Worm (Caenorhabditis elegans) whole organism, L4 larva: Measurements from ENCODE around the gene suex-1.
A peak's percentile ranks its signal among the peaks of the same experiment; 100 is the strongest.

Experiments used
- D1046.2 ChIP-seq: fragments of 200-800 bp; sonication (Bioruptor generic); IDR thresholded peaks from 2 replicates; pipeline ENCODE4 v1.3.6; 2022; ENCODE audit warnings: missing genetic modification characterization, missing compliant biosample characterization
- F37D6.2 ChIP-seq: sonication (generic microtip); optimal IDR thresholded peaks from 2 replicates; lab custom pipeline; 2016; ENCODE audit warnings: mild to moderate bottlenecking, missing genetic modification characterization, missing compliant biosample characterization
- F44E2.7 ChIP-seq: fragments of 200-800 bp; sonication (Bioruptor generic); IDR thresholded peaks from 2 replicates; pipeline ENCODE4 v2.1.2; 2022; ENCODE audit warnings: missing genetic modification characterization, missing compliant biosample characterization
- Y48G9A.11 ChIP-seq: fragments of 200-800 bp; sonication (Bioruptor generic); IDR thresholded peaks from 2 replicates; pipeline ENCODE4 v1.3.6; 2022; ENCODE audit warnings: missing genetic modification reagents, missing genetic modification characterization, missing compliant biosample characterization
- Y5F2A.4 ChIP-seq: fragments of 200-800 bp; sonication (Bioruptor generic); optimal IDR thresholded peaks from 2 replicates; lab custom pipeline; 2018; ENCODE audit warnings: mild to moderate bottlenecking, missing genetic modification characterization, missing compliant biosample characterization
- ZK337.2 ChIP-seq: fragments of 200-800 bp; sonication (Bioruptor generic); IDR thresholded peaks from 2 replicates; pipeline ENCODE4 v1.3.6; 2022; ENCODE audit warnings: missing genetic modification reagents, missing genetic modification characterization, missing compliant biosample characterization
- ZK546.5 ChIP-seq, 2 experiments: sonication (generic microtip); optimal IDR thresholded peaks; 2 replicates each; lab custom pipeline; 2017; ENCODE audit warnings: missing biosample characterization in 2 of 2, missing genetic modification characterization in 2 of 2
- aha-1 ChIP-seq: fragments of 150-350 bp; peaks from one replicate; lab custom pipeline; 2014; ENCODE audit warnings: missing biosample characterization, missing genetic modification characterization
- attf-4 ChIP-seq: sonication (generic microtip); optimal IDR thresholded peaks from 3 replicates; lab custom pipeline; 2017; ENCODE audit warnings: missing biosample characterization, missing genetic modification characterization
- ceh-62 ChIP-seq: sonication (generic microtip); optimal IDR thresholded peaks from 2 replicates; lab custom pipeline; 2017; ENCODE audit warnings: missing biosample characterization, missing genetic modification characterization
- ces-1 ChIP-seq: fragments of 150-350 bp; sonication (generic microtip); optimal IDR thresholded peaks from 4 replicates; lab custom pipeline; 2014; ENCODE audit warnings: missing biosample characterization, missing genetic modification reagents, missing genetic modification characterization
- ctbp-1 ChIP-seq: fragments of 200-800 bp; sonication (Bioruptor generic); IDR thresholded peaks from 2 replicates; pipeline ENCODE4 v1.3.6; 2022; ENCODE audit warnings: missing genetic modification reagents, missing genetic modification characterization, missing compliant biosample characterization
- daf-12 ChIP-seq: fragments of 150-350 bp; optimal IDR thresholded peaks from 2 replicates; lab custom pipeline; 2014; ENCODE audit warnings: missing biosample characterization, missing genetic modification reagents, missing genetic modification characterization
- daf-16 ChIP-seq, 3 experiments: sonication (generic microtip); optimal IDR thresholded peaks; 2 replicates each; lab custom pipeline; 2016 to 2017; ENCODE audit warnings: missing genetic modification characterization in 3 of 3, missing genetic modification reagents in 3 of 3, mild to moderate bottlenecking in 2 of 3, missing compliant biosample characterization in 2 of 3, missing biosample characterization in 1 of 3, moderate library complexity in 1 of 3
- dmd-6 ChIP-seq: fragments of 200-800 bp; sonication (Bioruptor generic); IDR thresholded peaks from 2 replicates; pipeline ENCODE4 v1.3.6; 2022; ENCODE audit warnings: missing genetic modification reagents, missing genetic modification characterization, missing compliant biosample characterization
- duxl-1 ChIP-seq: sonication (generic microtip); optimal IDR thresholded peaks from 2 replicates; lab custom pipeline; 2016; ENCODE audit warnings: mild to moderate bottlenecking, missing genetic modification characterization, moderate library complexity, missing compliant biosample characterization; ENCODE audit not compliant: poor library complexity
- dve-1 ChIP-seq: sonication (generic microtip); optimal IDR thresholded peaks from 2 replicates; lab custom pipeline; 2017; ENCODE audit warnings: antibody characterized with exemption, mild to moderate bottlenecking, missing genetic modification characterization, missing compliant biosample characterization; ENCODE audit not compliant: insufficient read depth
- hif-1 ChIP-seq, 2 experiments: sonication (generic microtip); optimal IDR thresholded peaks; 2 replicates each; lab custom pipeline; 2016 to 2017; ENCODE audit warnings: missing compliant biosample characterization in 2 of 2, missing genetic modification characterization in 2 of 2, missing genetic modification reagents in 2 of 2, missing genotype in 2 of 2, mild to moderate bottlenecking in 1 of 2
- hlh-11 ChIP-seq: fragments of 200-800 bp; sonication (Bioruptor generic); optimal IDR thresholded peaks from 2 replicates; lab custom pipeline; 2018; ENCODE audit warnings: mild to moderate bottlenecking, missing genetic modification characterization, missing compliant biosample characterization
- jun-1 ChIP-seq: fragments of 150-350 bp; optimal IDR thresholded peaks from 2 replicates; lab custom pipeline; 2014; ENCODE audit warnings: missing biosample characterization, missing genetic modification reagents, missing genetic modification characterization
- lin-1 ChIP-seq: fragments of 200-800 bp; sonication (Bioruptor generic); IDR thresholded peaks from 2 replicates; pipeline ENCODE4 v1.3.6; 2022; ENCODE audit warnings: missing genetic modification reagents, missing genetic modification characterization, missing compliant biosample characterization
- lin-29 ChIP-seq: fragments of 200-800 bp; sonication (Bioruptor generic); IDR thresholded peaks from 2 replicates; pipeline ENCODE4 v1.3.6; 2022; ENCODE audit warnings: missing genetic modification reagents, missing genetic modification characterization, missing compliant biosample characterization
- lsy-2 ChIP-seq, 2 experiments: fragments of 150-350 bp in 1 of 2; sonication (generic microtip) in 1 of 2; optimal IDR thresholded peaks; 2 replicates each; lab custom pipeline; 2014 to 2017; ENCODE audit warnings: missing biosample characterization in 2 of 2, missing genetic modification characterization in 2 of 2
- madf-9 ChIP-seq: fragments of 200-800 bp; sonication (Bioruptor generic); conservative IDR thresholded peaks from 2 replicates; pipeline ENCODE4 v1.3.6; 2022; ENCODE audit warnings: missing genetic modification reagents, missing genetic modification characterization, missing compliant biosample characterization
- mep-1 ChIP-seq: fragments of 150-350 bp; sonication (generic microtip); optimal IDR thresholded peaks from 3 replicates; lab custom pipeline; 2014; ENCODE audit warnings: missing biosample characterization, missing genetic modification characterization
- mes-2 ChIP-seq: sonication (generic microtip); optimal IDR thresholded peaks from 2 replicates; lab custom pipeline; 2016; ENCODE audit warnings: missing genotype, mild to moderate bottlenecking, missing genetic modification characterization, missing compliant biosample characterization; ENCODE audit not compliant: poor library complexity, severe bottlenecking
- mxl-3 ChIP-seq: fragments of 200-800 bp; sonication (Bioruptor generic); optimal IDR thresholded peaks from 2 replicates; lab custom pipeline; 2018; ENCODE audit warnings: mild to moderate bottlenecking, missing genetic modification characterization, missing compliant biosample characterization
- nhr-10 ChIP-seq: fragments of 150-350 bp; optimal IDR thresholded peaks from 2 replicates; lab custom pipeline; 2014; ENCODE audit warnings: missing biosample characterization, missing genetic modification characterization
- nhr-111 ChIP-seq: fragments of 200-800 bp; sonication (Bioruptor generic); optimal IDR thresholded peaks from 2 replicates; lab custom pipeline; 2018; ENCODE audit warnings: mild to moderate bottlenecking, missing genetic modification characterization, missing compliant biosample characterization
- nhr-25 ChIP-seq: sonication (generic microtip); optimal IDR thresholded peaks from 2 replicates; lab custom pipeline; 2017; ENCODE audit warnings: missing genetic modification characterization, mild to moderate bottlenecking, missing compliant biosample characterization, antibody characterized with exemption, moderate library complexity, borderline replicate concordance; ENCODE audit not compliant: insufficient read depth
- nhr-28 ChIP-seq: fragments of 150-350 bp; optimal IDR thresholded peaks from 2 replicates; lab custom pipeline; 2014; ENCODE audit warnings: missing biosample characterization, missing genetic modification characterization
- nhr-48 ChIP-seq: sonication (generic microtip); optimal IDR thresholded peaks from 2 replicates; lab custom pipeline; 2016; ENCODE audit warnings: mild to moderate bottlenecking, missing genetic modification characterization, missing compliant biosample characterization
- nhr-77 ChIP-seq: fragments of 150-350 bp; optimal IDR thresholded peaks from 2 replicates; lab custom pipeline; 2014; ENCODE audit warnings: missing biosample characterization, missing genetic modification characterization
- pqm-1 ChIP-seq: sonication (generic microtip); optimal IDR thresholded peaks from 2 replicates; lab custom pipeline; 2017; ENCODE audit warnings: missing biosample characterization, missing genetic modification characterization
- rbr-2 ChIP-seq: sonication (generic microtip); optimal IDR thresholded peaks from 2 replicates; lab custom pipeline; 2016; ENCODE audit warnings: missing genotype, missing genetic modification characterization, missing compliant biosample characterization
- saeg-2 ChIP-seq: fragments of 200-800 bp; sonication (Bioruptor generic); IDR thresholded peaks from 2 replicates; pipeline ENCODE4 v1.3.6; 2022; ENCODE audit warnings: missing genetic modification reagents, missing genetic modification characterization, missing compliant biosample characterization
- tra-1 ChIP-seq: fragments of 200-800 bp; sonication (Bioruptor generic); IDR thresholded peaks from 2 replicates; pipeline ENCODE4 v1.3.6; 2022; ENCODE audit warnings: missing genetic modification reagents, missing genetic modification characterization, missing compliant biosample characterization

The suex-1 gene

ce11 chrII:5517643-5518042 is 19.6 kb upstream of the suex-1 start, which contains the start of gene ZK177.9:
TSS of gene ZK177.9 (minus strand) at chrII:5517743.
- TF ChIP-seq Y5F2A.4 (no peak), ces-1 (GFP tag; lab: Kevin White, UChicago) (no peak), attf-4 (tag; lab: Kevin White, UChicago) (no peak), nhr-48 (tag; lab: Kevin White, UChicago) (no peak), F37D6.2 (tag; lab: Kevin White, UChicago) (no peak), D1046.2 (GFP tag; lab: Robert Waterston, UW) (no peak), nhr-10 (tag; lab: Kevin White, UChicago) (no peak)
- TF ChIP-seq, all 104 proteins: peak for 0

- TF ChIP-seq pqm-1 (tag; lab: Kevin White, UChicago) (peak; percentile 40), F44E2.7 (GFP tag; lab: Robert Waterston, UW) (no peak), nhr-25 (no peak), ZK337.2 (GFP tag; lab: Robert Waterston, UW) (no peak), dve-1 (tag; lab: Kevin White, UChicago) (no peak), lin-1 (no peak), nhr-111 (GFP tag; lab: Kevin White, UChicago) (no peak), jun-1 (tag; lab: Kevin White, UChicago) (no peak), daf-12 (tag; lab: Kevin White, UChicago) (no peak)
- TF ChIP-seq, all 104 proteins: peak for 1
Measured at ce11 chrII:5515542-5515941, 17.5 kb upstream of the suex-1 start, which contains the start of gene ZK177.3. TSS of gene ZK177.3 (plus strand) at chrII:5515842.

- TF ChIP-seq D1046.2 (GFP tag; lab: Robert Waterston, UW) (no peak), ceh-62 (no peak), F44E2.7 (GFP tag; lab: Robert Waterston, UW) (no peak), pqm-1 (tag; lab: Kevin White, UChicago) (peak; percentile 40), aha-1 (tag; lab: Kevin White, UChicago) (peak; percentile 46)
Measured at ce11 chrII:5514846-5515245, 16.8 kb upstream of the suex-1 start, which contains the start of gene sahd-1. TSS of gene sahd-1 (minus strand) at chrII:5514945.

- TF ChIP-seq ctbp-1 (GFP tag; lab: Robert Waterston, UW), result no peak
- TF ChIP-seq daf-16 (GFP tag; optimal IDR thresholded peaks at IDR 0.05; lab: Kevin White, UChicago), result no peak
- TF ChIP-seq daf-16 (tag; optimal IDR thresholded peaks at IDR 0.05; lab: Kevin White, UChicago), result peak; percentile 44
- TF ChIP-seq pqm-1 (tag; lab: Kevin White, UChicago), result peak; percentile 86
- peak; percentile 77 for TF ChIP-seq dve-1 (tag; lab: Kevin White, UChicago)
- no peak for TF ChIP-seq ces-1 (GFP tag; lab: Kevin White, UChicago)
- peak; percentile 82; the same call in 1 of the 2 replicates for TF ChIP-seq tra-1 (GFP tag; lab: Robert Waterston, UW)
- TF ChIP-seq attf-4 (tag; lab: Kevin White, UChicago), result no peak
- peak; percentile 65 for TF ChIP-seq hlh-11 (tag; lab: Kevin White, UChicago)
- peak; percentile 76 for TF ChIP-seq nhr-77 (tag; lab: Kevin White, UChicago)
- peak; percentile 76 for TF ChIP-seq nhr-28 (tag; lab: Kevin White, UChicago)
- TF ChIP-seq mxl-3 (GFP tag; lab: Kevin White, UChicago), result peak; percentile 13
- TF ChIP-seq saeg-2 (GFP tag; lab: Robert Waterston, UW), result no peak
- TF ChIP-seq dmd-6 (GFP tag; lab: Robert Waterston, UW), result peak; percentile 94
Measured at ce11 chrII:5512473-5513097, 14.5 kb upstream of the suex-1 start.

ce11 chrII:5511417-5512353 is 13.6 kb upstream of the suex-1 start:
- peak; percentile 46 for TF ChIP-seq aha-1 (tag; lab: Kevin White, UChicago)
- no peak for TF ChIP-seq lin-29
- no peak for TF ChIP-seq daf-16 (GFP tag; optimal IDR thresholded peaks at IDR 0.05; lab: Kevin White, UChicago)
- TF ChIP-seq daf-16 (tag; optimal IDR thresholded peaks at IDR 0.05; lab: Kevin White, UChicago), result no peak
- TF ChIP-seq mes-2, result peak; percentile 80
- 0 out of 2 replicates have a peak, but pooled peaks have one; percentile 41 for TF ChIP-seq madf-9 (GFP tag; lab: Robert Waterston, UW)
- TF ChIP-seq rbr-2 (tag; lab: Kevin White, UChicago), result peak; percentile 2
- peak in 1 of 2 experiments; percentile 13 for TF ChIP-seq lsy-2 (tag; optimal IDR thresholded peaks at IDR 0.05; lab: Kevin White, UChicago)
- TF ChIP-seq ZK546.5 (tag; optimal IDR thresholded peaks at IDR 0.05; lab: Kevin White, UChicago), result no peak
- TF ChIP-seq mep-1 (tag; lab: Kevin White, UChicago), result no peak
- TF ChIP-seq duxl-1 (tag; lab: Kevin White, UChicago), result peak; percentile 17
- TF ChIP-seq hif-1 (tag; optimal IDR thresholded peaks at IDR 0.05; lab: Kevin White, UChicago), result peak in 1 of 2 experiments; percentile 28
- peak; percentile 55; the same call in 1 of the 2 replicates for TF ChIP-seq Y48G9A.11
- 0 out of 2 replicates have a peak, but pooled peaks have one; percentile 14 for TF ChIP-seq dmd-6 (GFP tag; lab: Robert Waterston, UW)
